Worm (Caenorhabditis elegans) whole organism, young adult: Measurements from ENCODE around the gene sorf-1.

Experiments used
- B0261.1 ChIP-seq: sonication (generic microtip); optimal IDR thresholded peaks from 2 replicates; lab custom pipeline; 2016; ENCODE audit warnings: mild to moderate bottlenecking, missing genetic modification characterization, moderate library complexity, missing compliant biosample characterization
- D2030.7 ChIP-seq: fragments of 200-800 bp; sonication (Bioruptor generic); IDR thresholded peaks from 2 replicates; pipeline ENCODE4 v1.3.6; 2022; ENCODE audit warnings: missing genetic modification reagents, missing genetic modification characterization, missing compliant biosample characterization
- F10E7.11 ChIP-seq: sonication (generic microtip); optimal IDR thresholded peaks from 2 replicates; lab custom pipeline; 2017; ENCODE audit warnings: mild to moderate bottlenecking, missing genetic modification characterization, moderate library complexity, missing compliant biosample characterization
- F22D6.2 ChIP-seq: sonication (generic microtip); optimal IDR thresholded peaks from 2 replicates; lab custom pipeline; 2016; ENCODE audit warnings: mild to moderate bottlenecking, missing genetic modification characterization, missing compliant biosample characterization
- F37B4.10 ChIP-seq: fragments of 200-800 bp; sonication (Bioruptor generic); IDR thresholded peaks from 2 replicates; pipeline ENCODE4 v1.3.6; 2022; ENCODE audit warnings: missing genetic modification characterization, missing compliant biosample characterization
- F49E8.2 ChIP-seq: sonication (generic microtip); optimal IDR thresholded peaks from 3 replicates; lab custom pipeline; 2017; ENCODE audit warnings: missing genetic modification characterization, mild to moderate bottlenecking, missing compliant biosample characterization, antibody characterized with exemption, moderate library complexity; ENCODE audit not compliant: insufficient read depth
- F52B5.7 ChIP-seq: sonication (generic microtip); optimal IDR thresholded peaks from 2 replicates; lab custom pipeline; 2016; ENCODE audit warnings: mild to moderate bottlenecking, missing genetic modification characterization, missing compliant biosample characterization
- Y53F4B.3 ChIP-seq: fragments of 200-800 bp; sonication (Bioruptor generic); IDR thresholded peaks from 2 replicates; pipeline ENCODE4 v1.3.6; 2022; ENCODE audit warnings: missing genetic modification reagents, missing genetic modification characterization, missing compliant biosample characterization
- ZK185.1 ChIP-seq: sonication (generic microtip); optimal IDR thresholded peaks from 2 replicates; lab custom pipeline; 2016; ENCODE audit warnings: mild to moderate bottlenecking, missing genetic modification characterization, missing compliant biosample characterization; ENCODE audit not compliant: poor library complexity, severe bottlenecking
- aptf-2 ChIP-seq: fragments of 200-800 bp; sonication (Bioruptor generic); conservative IDR thresholded peaks from 2 replicates; pipeline ENCODE4 v1.3.6; 2022; ENCODE audit warnings: missing genetic modification reagents, missing genetic modification characterization, missing compliant biosample characterization
- aptf-3 ChIP-seq: fragments of 200-800 bp; sonication (Bioruptor generic); IDR thresholded peaks from 2 replicates; pipeline ENCODE4 v1.3.6; 2022; ENCODE audit warnings: missing genetic modification characterization, missing compliant biosample characterization
- athp-1 ChIP-seq: sonication (generic microtip); optimal IDR thresholded peaks from 2 replicates; lab custom pipeline; 2017; ENCODE audit warnings: mild to moderate bottlenecking, missing genetic modification characterization, missing compliant biosample characterization
- attf-6 ChIP-seq: fragments of 200-800 bp; sonication (Bioruptor generic); IDR thresholded peaks from 2 replicates; pipeline ENCODE4 v1.3.6; 2022; ENCODE audit warnings: missing genetic modification reagents, missing genetic modification characterization, missing compliant biosample characterization
- cebp-1 ChIP-seq, 2 experiments: fragments of 200-800 bp in 1 of 2; sonication (Bioruptor generic) in 1 of 2; sonication (generic microtip) in 1 of 2; IDR thresholded peaks in 1 of 2; optimal IDR thresholded peaks in 1 of 2; 2 replicates each; pipeline versions ENCODE4 v1.3.6 to Lab custom; 2017 to 2022; ENCODE audit warnings: missing compliant biosample characterization in 2 of 2, missing genetic modification characterization in 2 of 2, mild to moderate bottlenecking in 1 of 2, missing genetic modification reagents in 1 of 2, moderate library complexity in 1 of 2
- cebp-2 ChIP-seq: fragments of 200-800 bp; sonication (Bioruptor generic); IDR thresholded peaks from 2 replicates; pipeline ENCODE4 v1.3.6; 2022; ENCODE audit warnings: missing genetic modification characterization, missing compliant biosample characterization
- ceh-27 ChIP-seq: fragments of 200-800 bp; sonication (Bioruptor generic); optimal IDR thresholded peaks from 2 replicates; lab custom pipeline; 2018; ENCODE audit warnings: mild to moderate bottlenecking, missing genetic modification characterization, moderate library complexity, missing compliant biosample characterization
- ceh-91 ChIP-seq: fragments of 200-800 bp; sonication (Bioruptor generic); IDR thresholded peaks from 2 replicates; pipeline ENCODE4 v1.3.6; 2022; ENCODE audit warnings: missing genetic modification reagents, missing genetic modification characterization, missing compliant biosample characterization
- chd-7 ChIP-seq: sonication (generic microtip); optimal IDR thresholded peaks from 2 replicates; lab custom pipeline; 2016; ENCODE audit warnings: mild to moderate bottlenecking, missing genetic modification characterization, moderate library complexity, missing compliant biosample characterization
- die-1 ChIP-seq: sonication (generic microtip); optimal IDR thresholded peaks from 2 replicates; lab custom pipeline; 2016; ENCODE audit warnings: missing genotype, mild to moderate bottlenecking, missing genetic modification characterization, missing compliant biosample characterization
- dpl-1 ChIP-seq: fragments of 150-350 bp; optimal IDR thresholded peaks from 2 replicates; lab custom pipeline; 2014; ENCODE audit warnings: missing biosample characterization, missing genetic modification reagents, missing genetic modification characterization
- egl-44 ChIP-seq: fragments of 200-800 bp; sonication (Bioruptor generic); IDR thresholded peaks from 2 replicates; pipeline ENCODE4 v1.3.6; 2022; ENCODE audit warnings: missing genetic modification reagents, missing genetic modification characterization, missing compliant biosample characterization
- hsf-1 ChIP-seq: fragments of 200-800 bp; sonication (Bioruptor generic); IDR thresholded peaks from 2 replicates; pipeline ENCODE4 v1.3.6; 2022; ENCODE audit warnings: missing genetic modification reagents, missing genetic modification characterization, missing compliant biosample characterization
- lag-1 ChIP-seq: fragments of 200-800 bp; sonication (Bioruptor generic); IDR thresholded peaks from 2 replicates; pipeline ENCODE4 v1.3.6; 2022; ENCODE audit warnings: missing genetic modification reagents, missing genetic modification characterization, missing compliant biosample characterization
- lin-26 ChIP-seq: fragments of 200-800 bp; sonication (Bioruptor generic); IDR thresholded peaks from 2 replicates; pipeline ENCODE4 v1.3.6; 2022; ENCODE audit warnings: missing genetic modification reagents, missing genetic modification characterization, missing compliant biosample characterization
- lin-35 ChIP-seq, 3 experiments: fragments of 150-350 bp in 2 of 3; sonication (generic microtip) in 1 of 3; optimal IDR thresholded peaks; 2 replicates each; lab custom pipeline; 2014 to 2018; ENCODE audit warnings: missing biosample characterization in 3 of 3, missing genetic modification characterization in 3 of 3, missing genetic modification reagents in 3 of 3
- lin-54 ChIP-seq: fragments of 200-800 bp; sonication (Bioruptor generic); optimal IDR thresholded peaks from 2 replicates; lab custom pipeline; 2018; ENCODE audit warnings: mild to moderate bottlenecking, missing genetic modification characterization, missing compliant biosample characterization
- madf-10 ChIP-seq: sonication (generic microtip); optimal IDR thresholded peaks from 2 replicates; lab custom pipeline; 2016; ENCODE audit warnings: mild to moderate bottlenecking, missing genetic modification characterization, missing compliant biosample characterization
- madf-8 ChIP-seq: fragments of 200-800 bp; sonication (Bioruptor generic); conservative IDR thresholded peaks from 2 replicates; pipeline ENCODE4 v1.3.6; 2022; ENCODE audit warnings: missing genetic modification reagents, missing genetic modification characterization, missing compliant biosample characterization
- mes-4 ChIP-seq: sonication (generic microtip); optimal IDR thresholded peaks from 2 replicates; lab custom pipeline; 2016; ENCODE audit warnings: missing genotype, missing genetic modification characterization, missing compliant biosample characterization
- nfya-1 ChIP-seq: sonication (generic microtip); optimal IDR thresholded peaks from 2 replicates; lab custom pipeline; 2017; ENCODE audit warnings: antibody characterized with exemption, missing compliant biosample characterization, missing genetic modification characterization, borderline replicate concordance; ENCODE audit not compliant: insufficient read depth
- nfya-2 ChIP-seq: fragments of 200-800 bp; sonication (Bioruptor generic); IDR thresholded peaks from 2 replicates; pipeline ENCODE4 v1.3.6; 2022; ENCODE audit warnings: missing genetic modification reagents, missing genetic modification characterization, missing compliant biosample characterization
- nhr-120 ChIP-seq: fragments of 200-800 bp; sonication (Bioruptor generic); IDR thresholded peaks from 2 replicates; pipeline ENCODE4 v1.3.6; 2022; ENCODE audit warnings: missing genetic modification characterization, missing compliant biosample characterization
- nhr-179 ChIP-seq: sonication (generic microtip); optimal IDR thresholded peaks from 2 replicates; lab custom pipeline; 2016; ENCODE audit warnings: mild to moderate bottlenecking, missing genetic modification characterization, missing compliant biosample characterization
- nhr-27 ChIP-seq: fragments of 200-800 bp; sonication (Bioruptor generic); optimal IDR thresholded peaks from 2 replicates; lab custom pipeline; 2018; ENCODE audit warnings: mild to moderate bottlenecking, missing genetic modification characterization, moderate library complexity, missing compliant biosample characterization
- nhr-90 ChIP-seq: sonication (generic microtip); optimal IDR thresholded peaks from 2 replicates; lab custom pipeline; 2016; ENCODE audit warnings: missing genotype, mild to moderate bottlenecking, missing genetic modification characterization, missing compliant biosample characterization
- pbrm-1 ChIP-seq: fragments of 200-800 bp; sonication (Bioruptor generic); IDR thresholded peaks from 2 replicates; pipeline ENCODE4 v1.3.6; 2022; ENCODE audit warnings: missing genetic modification reagents, missing genetic modification characterization, missing compliant biosample characterization
- rcor-1 ChIP-seq: fragments of 200-800 bp; sonication (Bioruptor generic); IDR thresholded peaks from 2 replicates; pipeline ENCODE4 v1.3.6; 2022; ENCODE audit warnings: missing genetic modification reagents, missing genetic modification characterization, missing compliant biosample characterization
- repo-1 ChIP-seq: sonication (generic microtip); optimal IDR thresholded peaks from 2 replicates; lab custom pipeline; 2017; ENCODE audit warnings: mild to moderate bottlenecking, missing genetic modification characterization, missing compliant biosample characterization
- rpc-1 ChIP-seq, 2 experiments: fragments of 150-350 bp in 1 of 2; sonication (generic microtip) in 1 of 2; optimal IDR thresholded peaks; 2 replicates each; lab custom pipeline; 2014 to 2018; ENCODE audit warnings: missing biosample characterization in 1 of 2, missing genetic modification characterization in 1 of 2, missing genetic modification reagents in 1 of 2, missing genotype in 1 of 2
- snpc-1.1 ChIP-seq: sonication (generic microtip); optimal IDR thresholded peaks from 2 replicates; lab custom pipeline; 2017; ENCODE audit warnings: missing genetic modification characterization, mild to moderate bottlenecking, missing compliant biosample characterization, antibody characterized with exemption, moderate library complexity, missing genotype, missing genetic modification reagents; ENCODE audit not compliant: insufficient read depth
- snpc-1.3 ChIP-seq: sonication (generic microtip); optimal IDR thresholded peaks from 2 replicates; lab custom pipeline; 2017; ENCODE audit warnings: missing genetic modification characterization, mild to moderate bottlenecking, missing compliant biosample characterization, antibody characterized with exemption, moderate library complexity, missing genotype, missing genetic modification reagents; ENCODE audit not compliant: insufficient read depth
- tlf-1 ChIP-seq: fragments of 200-800 bp; sonication (Bioruptor generic); optimal IDR thresholded peaks from 2 replicates; lab custom pipeline; 2018; ENCODE audit warnings: mild to moderate bottlenecking, missing genetic modification characterization, missing compliant biosample characterization
- ztf-18 ChIP-seq: sonication (generic microtip); optimal IDR thresholded peaks from 2 replicates; lab custom pipeline; 2016; ENCODE audit warnings: missing genotype, mild to moderate bottlenecking, missing genetic modification characterization, missing compliant biosample characterization
- ztf-25 ChIP-seq: fragments of 200-800 bp; sonication (Bioruptor generic); IDR thresholded peaks from 2 replicates; pipeline ENCODE4 v1.3.6; 2022; ENCODE audit warnings: missing genetic modification reagents, missing genetic modification characterization, missing compliant biosample characterization
- ztf-26 ChIP-seq: sonication (generic microtip); optimal IDR thresholded peaks from 2 replicates; lab custom pipeline; 2017; ENCODE audit warnings: missing genetic modification characterization, missing compliant biosample characterization
- ztf-28 ChIP-seq: fragments of 200-800 bp; sonication (Bioruptor generic); IDR thresholded peaks from 2 replicates; pipeline ENCODE4 v1.3.6; 2022; ENCODE audit warnings: missing genetic modification reagents, missing genetic modification characterization, missing compliant biosample characterization
- ztf-6 ChIP-seq: fragments of 200-800 bp; sonication (Bioruptor generic); IDR thresholded peaks from 2 replicates; pipeline ENCODE4 v1.3.6; 2022; ENCODE audit warnings: missing genetic modification reagents, missing genetic modification characterization, missing compliant biosample characterization

The sorf-1 gene

ce11 chrX:3347904-3348441 is 31.1 kb downstream of the sorf-1 start, which contains the start of gene ZK816.3 (continued):
- TF ChIP-seq madf-10 (tag; lab: Kevin White, UChicago), result peak; percentile 47
- TF ChIP-seq lin-54, result no peak
- TF ChIP-seq F10E7.11 (tag; lab: Kevin White, UChicago), result no peak
- peak; percentile 23 for TF ChIP-seq nhr-179
- peak; percentile 83 for TF ChIP-seq lin-26 (GFP tag; lab: Robert Waterston, UW)
- TF ChIP-seq attf-6 (GFP tag; lab: Robert Waterston, UW), result no peak
- 0 out of 2 replicates have a peak, but pooled peaks have one; percentile 17 for TF ChIP-seq nhr-120 (GFP tag; lab: Robert Waterston, UW)
- TF ChIP-seq ceh-91 (GFP tag; lab: Robert Waterston, UW), result no peak
- TF ChIP-seq hsf-1 (GFP tag; lab: Robert Waterston, UW), result no peak
- peak; percentile 50 for TF ChIP-seq ztf-18 (tag; lab: Kevin White, UChicago)
- peak; percentile 71 for TF ChIP-seq D2030.7
- TF ChIP-seq lag-1 (GFP tag; lab: Robert Waterston, UW), result no peak
- TF ChIP-seq F52B5.7 (tag; lab: Kevin White, UChicago), result peak; percentile 5
- TF ChIP-seq cebp-2, result 0 out of 2 replicates have a peak, but pooled peaks have one; percentile 48
- TF ChIP-seq nhr-90 (tag; lab: Kevin White, UChicago), result peak; percentile 43
- no peak for TF ChIP-seq F49E8.2 (tag; lab: Kevin White, UChicago)
- no peak for TF ChIP-seq repo-1 (tag; lab: Kevin White, UChicago)
- TF ChIP-seq F37B4.10 (GFP tag; lab: Robert Waterston, UW), result no peak
- no peak for TF ChIP-seq cebp-1 (GFP tag; IDR thresholded peaks at IDR 0.05; lab: Robert Waterston, UW)
- peak; percentile 30 for TF ChIP-seq cebp-1 (tag; optimal IDR thresholded peaks at IDR 0.05; lab: Kevin White, UChicago)
- TF ChIP-seq nhr-27 (tag; lab: Kevin White, UChicago), result no peak
- TF ChIP-seq rcor-1 (GFP tag; lab: Robert Waterston, UW), result peak; percentile 69
- no peak for TF ChIP-seq nfya-1
- peak; percentile 49; the same call in 1 of the 2 replicates for TF ChIP-seq Y53F4B.3
- peak; percentile 14 for TF ChIP-seq ztf-26
- no peak for TF ChIP-seq madf-8 (GFP tag; lab: Robert Waterston, UW)
- TF ChIP-seq ceh-27 (GFP tag; lab: Kevin White, UChicago), result peak; percentile 78
- no peak for TF ChIP-seq F22D6.2
- TF ChIP-seq pbrm-1, result peak; percentile 55; the same call in 1 of the 2 replicates
- TF ChIP-seq ztf-6 (GFP tag; lab: Robert Waterston, UW), result no peak
- no peak for TF ChIP-seq nfya-2
- TF ChIP-seq ztf-25 (GFP tag; lab: Robert Waterston, UW), result peak; percentile 61; the same call in 1 of the 2 replicates
- TF ChIP-seq snpc-1.1, result peak; percentile 10
- no peak for TF ChIP-seq lin-35 (GFP tag; optimal IDR thresholded peaks at IDR 0.05; lab: Kevin White, UChicago)
- no peak for TF ChIP-seq tlf-1
- peak; percentile 64 for TF ChIP-seq B0261.1
- no peak for TF ChIP-seq ztf-28 (GFP tag; lab: Robert Waterston, UW)
- peak; percentile 4 for TF ChIP-seq mes-4
- TF ChIP-seq ZK185.1 (tag; lab: Kevin White, UChicago), result peak; percentile 50
- TF ChIP-seq die-1 (tag; lab: Kevin White, UChicago), result peak; percentile 55
- no peak for TF ChIP-seq aptf-2
- TF ChIP-seq dpl-1 (GFP tag; lab: Kevin White, UChicago), result no peak
- peak; percentile 77 for TF ChIP-seq rpc-1 (optimal IDR thresholded peaks at IDR 0.05; lab: Kevin White, UChicago)
- peak; percentile 85 for TF ChIP-seq rpc-1 (tag; optimal IDR thresholded peaks at IDR 0.05; lab: Kevin White, UChicago)
- no peak for TF ChIP-seq athp-1
- no peak for TF ChIP-seq snpc-1.3 (tag; lab: Kevin White, UChicago)
- TF ChIP-seq chd-7, result no peak
- TF ChIP-seq aptf-3, result no peak
- 0 out of 2 replicates have a peak, but pooled peaks have one; percentile 41 for TF ChIP-seq egl-44 (GFP tag; lab: Robert Waterston, UW)
